Worm (Caenorhabditis elegans) whole organism, early embryonic: ENCODE measurements around the gene txbp-3.

ENCODE experiments used
- B0310.2 ChIP-seq: sonication (generic microtip); optimal IDR thresholded peaks from 2 replicates; lab custom pipeline; 2016; ENCODE audit warnings: mild to moderate bottlenecking, missing genetic modification characterization, missing compliant biosample characterization
- aly-1 ChIP-seq: sonication (generic microtip); optimal IDR thresholded peaks from 2 replicates; lab custom pipeline; 2016; ENCODE audit warnings: missing genetic modification characterization, missing compliant biosample characterization
- ama-1 ChIP-seq: fragments of 150-350 bp; optimal IDR thresholded peaks from 2 replicates; lab custom pipeline; 2014
- ceh-36 ChIP-seq: sonication (generic microtip); optimal IDR thresholded peaks from 2 replicates; lab custom pipeline; 2016; ENCODE audit warnings: missing genetic modification characterization, inconsistent platforms, missing compliant biosample characterization
- ets-7 ChIP-seq: sonication (generic microtip); optimal IDR thresholded peaks from 2 replicates; lab custom pipeline; 2016; ENCODE audit warnings: missing genotype, missing genetic modification characterization, missing compliant biosample characterization
- flt-1 ChIP-seq: fragments of 200-800 bp; sonication (Bioruptor generic); IDR thresholded peaks from 2 replicates; pipeline ENCODE4 v1.3.6; 2022; ENCODE audit warnings: missing genetic modification characterization, missing compliant biosample characterization
- hmg-4 ChIP-seq: fragments of 200-800 bp; sonication (Bioruptor generic); optimal IDR thresholded peaks from 2 replicates; lab custom pipeline; 2018; ENCODE audit warnings: mild to moderate bottlenecking, missing genetic modification characterization, missing compliant biosample characterization
- hnd-1 ChIP-seq: sonication (generic microtip); optimal IDR thresholded peaks from 2 replicates; lab custom pipeline; 2016; ENCODE audit warnings: missing genetic modification characterization, missing compliant biosample characterization
- pes-1 ChIP-seq: fragments of 200-800 bp; sonication (Bioruptor generic); IDR thresholded peaks from 2 replicates; pipeline ENCODE4 v1.3.6; 2022; ENCODE audit warnings: missing genetic modification reagents, missing genetic modification characterization, missing compliant biosample characterization
- sea-1 ChIP-seq: fragments of 200-800 bp; sonication (Bioruptor generic); conservative IDR thresholded peaks from 2 replicates; pipeline ENCODE4 v1.3.6; 2022; ENCODE audit warnings: missing genetic modification characterization, missing compliant biosample characterization
- tbx-11 ChIP-seq: fragments of 200-800 bp; sonication (Bioruptor generic); IDR thresholded peaks from 2 replicates; pipeline ENCODE4 v1.3.6; 2022; ENCODE audit warnings: missing genetic modification characterization, missing compliant biosample characterization
- tbx-37 ChIP-seq: fragments of 200-800 bp; sonication (Bioruptor generic); conservative IDR thresholded peaks from 2 replicates; pipeline ENCODE4 v1.3.6; 2022; ENCODE audit warnings: missing genetic modification reagents, missing genetic modification characterization, missing compliant biosample characterization

ce11 chrIII:5004621-5005020, 42.6 kb downstream of the txbp-3 start, which contains the start of gene R144.6:
- TF ChIP-seq ama-1 (lab: Kevin White, UChicago) (no peak), hmg-4 (GFP tag; lab: Kevin White, UChicago) (no peak), ceh-36 (tag; lab: Kevin White, UChicago) (no peak), ets-7 (no peak), hnd-1 (no peak), aly-1 (tag; lab: Kevin White, UChicago) (no peak), tbx-11 (GFP tag; lab: Robert Waterston, UW) (no peak), flt-1 (no peak), B0310.2 (tag; lab: Kevin White, UChicago) (no peak), tbx-37 (no peak), sea-1 (GFP tag; lab: Robert Waterston, UW) (no peak), pes-1 (no peak)
